Fruit fly (Drosophila melanogaster) whole organism: ENCODE data around the gene CG31464.

Experiments
- CG8478 ChIP-seq: fragments of >200 bp; optimal IDR thresholded peaks from 2 replicates; lab custom pipeline; 2018; ENCODE audit warnings: inconsistent platforms
- Dll ChIP-seq: fragments of >200 bp; optimal IDR thresholded peaks from 2 replicates; lab custom pipeline; 2017
- EcR ChIP-seq, 2 experiments: fragments of >200 bp; optimal IDR thresholded peaks; 2 replicates each; lab custom pipeline; 2017; ENCODE audit warnings: missing biosample characterization in 2 of 2, missing genetic modification characterization in 2 of 2, missing genetic modification reagents in 2 of 2
- pan ChIP-seq: fragments of >200 bp; optimal IDR thresholded peaks from 2 replicates; lab custom pipeline; 2017
- psq ChIP-seq: fragments of >200 bp; optimal IDR thresholded peaks from 2 replicates; lab custom pipeline; 2017
- usp ChIP-seq: fragments of >200 bp; optimal IDR thresholded peaks from 2 replicates; lab custom pipeline; 2017; ENCODE audit warnings: missing biosample characterization, missing genetic modification characterization, mixed read lengths

Gene CG31464

DNA sequence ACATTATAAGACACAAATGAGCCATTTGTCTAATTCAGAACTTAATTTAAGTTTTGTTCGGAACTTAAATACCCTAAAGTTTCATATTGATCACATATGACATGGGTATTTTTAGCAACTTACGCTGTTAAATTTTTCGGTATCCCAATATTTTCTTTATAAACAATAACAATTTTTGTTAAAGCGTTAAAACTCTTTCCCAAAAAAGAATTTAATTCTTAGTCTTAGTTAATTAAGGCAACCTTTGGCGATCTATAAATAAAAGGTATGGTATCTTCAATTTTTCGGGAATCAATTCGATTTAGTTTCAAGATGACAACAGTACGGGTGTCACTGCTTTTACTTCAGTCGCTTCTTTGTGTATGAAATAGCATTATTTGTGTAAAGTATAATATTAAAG, at the start of gene CG31464:
Gene CG31464 (plus strand): TSS at position 301 of the 400 bp plus-strand sequence.
- TF ChIP-seq psq (lab: Kevin White, UChicago) = no peak
- no peak for TF ChIP-seq Dll (lab: Kevin White, UChicago)
- TF ChIP-seq usp (GFP tag; lab: Kevin White, UChicago) = no peak
- no peak for TF ChIP-seq CG8478 (lab: Kevin White, UChicago)

DNA sequence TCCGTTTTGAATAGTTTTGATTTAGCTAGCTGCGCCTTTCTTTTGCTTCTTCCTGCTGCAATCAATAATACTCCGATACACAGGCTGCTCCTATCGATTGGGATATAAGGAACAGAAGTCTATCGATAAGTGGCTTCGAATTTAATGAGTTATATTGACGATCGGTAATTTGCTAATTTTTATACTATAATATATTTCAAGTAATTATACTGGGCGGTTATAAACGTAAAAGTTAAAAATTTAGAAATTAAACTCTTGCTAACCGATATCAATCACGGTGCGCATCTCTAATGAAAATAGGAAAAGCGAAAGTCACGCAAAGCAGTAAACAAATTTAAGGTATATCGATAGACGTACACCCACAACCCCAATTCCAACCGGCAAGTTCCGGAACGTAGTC, 47.3 kb upstream of the CG31464 start, which contains the start of the genes CG9636, CG18749 and CG33722:
Gene CG9636 (minus strand): TSS at position 73 of the 400 bp plus-strand sequence.
Gene CG18749 (plus strand): TSS at position 336 of the 400 bp plus-strand sequence.
Gene CG33722 (plus strand): TSS at position 336 of the 400 bp plus-strand sequence.
- no peak for TF ChIP-seq psq (lab: Kevin White, UChicago)
- no peak for TF ChIP-seq usp (GFP tag; lab: Kevin White, UChicago)
- TF ChIP-seq pan (lab: Kevin White, UChicago) = no peak
- no peak for TF ChIP-seq Dll (lab: Kevin White, UChicago)
- no peak for TF ChIP-seq CG8478 (lab: Kevin White, UChicago)
- TF ChIP-seq EcR (GFP tag; optimal IDR thresholded peaks at IDR 0.05; lab: Kevin White, UChicago) = no peak

DNA sequence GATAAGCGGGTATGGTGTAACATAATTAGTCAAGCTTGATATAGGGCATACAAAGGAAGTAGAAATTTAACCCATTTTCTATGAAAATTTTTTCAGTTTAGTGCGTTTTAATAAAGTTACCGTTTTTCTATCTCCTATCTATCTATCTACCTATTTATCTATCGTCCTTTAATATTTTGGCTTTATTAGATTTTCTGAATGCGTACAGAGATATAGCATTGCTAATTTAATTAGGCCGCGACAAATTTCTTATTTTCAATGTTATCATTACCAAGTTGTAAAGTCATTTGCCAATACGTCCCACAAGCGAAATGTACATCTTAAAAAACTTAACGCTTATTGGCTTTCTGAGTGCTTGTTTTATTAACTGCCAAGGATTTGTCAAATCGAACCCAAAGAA, 42.9 kb upstream of the CG31464 start, which contains the start of gene CG15864:
Gene CG15864 (plus strand): TSS at position 301 of the 400 bp plus-strand sequence.
- no peak for TF ChIP-seq psq (lab: Kevin White, UChicago)
- no peak for TF ChIP-seq Dll (lab: Kevin White, UChicago)
- no peak for TF ChIP-seq EcR (GFP tag; optimal IDR thresholded peaks at IDR 0.05; lab: Kevin White, UChicago)
- no peak for TF ChIP-seq pan (lab: Kevin White, UChicago)
- no peak for TF ChIP-seq usp (GFP tag; lab: Kevin White, UChicago)
- no peak for TF ChIP-seq CG8478 (lab: Kevin White, UChicago)

DNA sequence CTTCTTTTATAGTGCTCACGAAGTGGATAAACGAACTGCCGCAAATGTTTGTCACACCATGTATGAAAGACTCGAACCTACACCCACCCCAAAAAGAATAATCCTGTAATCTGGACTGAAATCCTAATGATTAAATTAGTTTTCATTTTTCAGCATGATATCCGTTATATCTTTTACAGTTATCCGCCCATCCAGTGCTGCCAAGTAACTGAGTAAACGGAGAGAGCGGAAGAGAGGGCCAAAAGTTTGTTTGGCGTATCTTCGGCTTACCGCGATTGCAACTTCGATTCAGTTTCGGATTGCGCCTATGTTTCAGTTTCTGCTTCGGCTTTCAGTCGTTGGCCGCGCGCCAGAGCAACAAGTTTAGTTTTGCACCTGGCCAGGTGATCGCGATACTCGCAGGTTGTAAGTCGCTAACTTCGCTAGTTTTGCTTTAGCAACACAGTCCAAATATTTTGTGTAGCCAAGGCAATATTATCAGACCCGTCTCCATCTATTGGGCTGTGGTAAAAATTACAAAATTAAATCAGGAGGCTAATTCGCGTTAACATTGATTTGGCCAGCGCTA, 40.8 kb upstream of the CG31464 start, which contains the start of gene mtg:
Gene mtg (plus strand): TSS at position 332 of the 568 bp plus-strand sequence.
- TF ChIP-seq usp (GFP tag; lab: Kevin White, UChicago) (no peak), CG8478 (lab: Kevin White, UChicago) (no peak), Dll (lab: Kevin White, UChicago) (no peak), psq (lab: Kevin White, UChicago) (no peak), EcR (GFP tag; optimal IDR thresholded peaks at IDR 0.05; lab: Kevin White, UChicago) (no peak), pan (lab: Kevin White, UChicago) (no peak)

DNA sequence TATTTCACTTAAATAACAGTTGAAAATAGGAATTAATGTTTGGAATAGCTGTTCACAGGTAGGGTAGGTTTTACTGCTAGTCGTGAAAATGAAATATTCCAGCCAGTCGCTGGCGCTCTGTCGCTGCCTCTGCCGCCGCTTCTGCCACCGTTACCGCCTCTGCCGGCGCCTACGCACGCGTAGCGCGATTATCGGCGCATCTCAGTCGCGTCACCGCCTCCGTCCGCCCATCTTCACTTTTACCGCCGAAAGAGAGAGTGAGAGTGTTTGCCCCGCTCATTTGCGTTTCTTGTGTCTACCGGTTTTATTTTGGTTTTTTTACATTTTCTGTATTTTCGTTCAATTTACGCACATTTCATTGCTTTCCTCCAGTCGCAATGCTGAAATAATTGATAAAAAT, 39.5 kb upstream of the CG31464 start:
- no peak for TF ChIP-seq pan (lab: Kevin White, UChicago)
- no peak for TF ChIP-seq EcR (GFP tag; optimal IDR thresholded peaks at IDR 0.05; lab: Kevin White, UChicago)
- TF ChIP-seq usp (GFP tag; lab: Kevin White, UChicago) = no peak
- TF ChIP-seq CG8478 (lab: Kevin White, UChicago) = no peak
- no peak for TF ChIP-seq psq (lab: Kevin White, UChicago)
- no peak for TF ChIP-seq Dll (lab: Kevin White, UChicago)

DNA sequence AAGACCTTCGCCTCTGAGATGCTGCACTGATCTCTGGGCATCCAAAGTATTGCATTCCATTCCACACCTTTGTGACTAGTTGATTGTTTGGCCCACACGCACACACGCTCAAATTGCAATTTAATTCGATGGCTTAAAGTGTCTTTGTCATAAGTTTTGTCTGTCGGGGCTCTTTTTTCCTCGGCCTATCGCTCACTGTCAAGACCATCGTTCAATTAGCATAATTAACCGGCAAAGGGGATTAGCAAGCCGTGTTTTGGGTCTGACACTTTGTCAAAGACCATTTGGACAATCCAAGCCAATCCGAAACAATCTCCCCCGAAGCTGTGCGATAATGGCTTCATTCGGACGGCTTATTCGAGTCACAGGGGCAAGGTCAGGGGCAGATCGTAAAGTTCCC, 36.7 kb upstream of the CG31464 start:
- TF ChIP-seq CG8478 (lab: Kevin White, UChicago) (no peak), pan (lab: Kevin White, UChicago) (no peak)

DNA sequence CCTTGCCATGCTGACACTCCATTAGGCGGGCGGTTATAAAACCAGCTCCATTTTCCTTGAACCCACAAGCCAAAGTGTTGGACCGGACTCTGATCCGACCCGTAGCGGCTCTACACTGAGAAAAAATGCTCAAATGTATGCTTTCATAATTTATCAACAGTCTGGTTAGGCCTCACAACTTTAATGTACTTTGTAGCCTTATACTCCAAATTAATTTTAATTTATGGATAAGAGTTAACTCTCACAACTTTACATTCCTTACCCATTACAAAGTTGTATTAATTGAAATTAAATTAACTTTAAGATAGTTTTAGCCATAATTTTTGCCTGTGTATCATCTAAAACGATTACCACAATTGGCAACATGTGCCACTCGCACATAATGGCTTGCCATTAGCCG, 35.0 kb upstream of the CG31464 start:
- TF ChIP-seq psq (lab: Kevin White, UChicago) = no peak
- TF ChIP-seq Dll (lab: Kevin White, UChicago) = no peak
- TF ChIP-seq pan (lab: Kevin White, UChicago) = no peak
- TF ChIP-seq usp (GFP tag; lab: Kevin White, UChicago) = no peak
- no peak for TF ChIP-seq EcR (GFP tag; optimal IDR thresholded peaks at IDR 0.05; lab: Kevin White, UChicago)

DNA sequence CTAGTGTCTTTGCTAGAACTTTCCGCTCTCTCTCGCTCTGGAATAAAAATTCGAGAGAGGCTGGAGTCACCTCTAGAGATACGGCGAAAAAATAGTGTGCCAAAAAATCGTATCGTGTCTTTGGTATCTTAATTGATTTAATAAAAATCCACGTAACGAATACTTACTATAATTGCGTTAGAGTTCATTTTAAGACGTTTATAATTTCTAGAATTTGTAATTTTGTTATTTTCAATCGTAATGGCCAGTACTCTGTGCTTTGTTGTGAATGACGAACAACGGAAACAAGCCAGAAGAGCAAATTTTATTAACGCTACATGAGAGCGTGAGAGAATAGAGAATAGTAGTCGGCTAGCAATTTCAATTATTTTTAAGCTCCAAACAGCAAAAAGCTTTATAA, 29.4 kb upstream of the CG31464 start:
- TF ChIP-seq usp (GFP tag; lab: Kevin White, UChicago) (no peak), EcR (GFP tag; optimal IDR thresholded peaks at IDR 0.05; lab: Kevin White, UChicago) (no peak), Dll (lab: Kevin White, UChicago) (no peak), pan (lab: Kevin White, UChicago) (no peak), CG8478 (lab: Kevin White, UChicago) (no peak), psq (lab: Kevin White, UChicago) (no peak)

DNA sequence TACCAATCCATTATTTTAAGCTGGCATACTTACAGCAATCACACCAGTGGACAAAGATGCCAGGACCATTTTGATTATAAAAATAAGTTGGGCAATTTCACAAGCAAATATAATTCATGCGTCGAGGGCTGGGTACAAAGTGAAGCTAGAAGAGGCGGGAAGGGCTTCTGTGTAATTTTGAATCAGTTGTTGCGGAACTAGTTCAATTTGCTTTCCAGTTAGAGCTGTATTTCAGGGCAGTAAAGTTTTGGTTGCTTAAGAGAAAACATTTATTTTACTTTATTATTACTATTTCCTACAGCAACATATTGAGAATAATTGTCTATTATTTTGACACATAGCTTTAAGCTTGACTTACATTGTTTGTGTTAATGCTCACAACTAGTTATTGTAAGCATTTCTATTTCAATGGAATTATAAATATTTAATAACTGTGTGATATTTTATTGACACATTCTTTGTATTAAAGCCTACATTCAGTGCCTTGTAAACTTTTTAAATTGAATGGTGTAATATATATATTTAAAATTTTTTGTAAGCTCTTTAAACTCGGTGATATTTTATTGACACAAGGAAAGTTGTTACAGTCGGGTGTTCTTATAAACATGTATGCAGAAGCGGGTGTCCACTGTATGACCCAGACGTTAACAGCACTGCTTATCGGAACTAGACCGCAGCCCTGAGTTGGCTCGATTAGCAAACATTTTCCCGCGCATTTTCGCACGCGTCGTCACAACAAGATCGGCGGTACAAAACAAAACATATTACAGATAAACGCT, 26.5 kb upstream of the CG31464 start, which contains the start of the genes RPA1 and Mcm2:
Gene RPA1 (minus strand): TSS at position 150 of the 779 bp plus-strand sequence.
Gene Mcm2 (plus strand): TSS at position 669 of the 779 bp plus-strand sequence.
- no peak for TF ChIP-seq usp (GFP tag; lab: Kevin White, UChicago)
- no peak for TF ChIP-seq Dll (lab: Kevin White, UChicago)
- no peak for TF ChIP-seq psq (lab: Kevin White, UChicago)
- TF ChIP-seq CG8478 (lab: Kevin White, UChicago) = no peak
- no peak for TF ChIP-seq pan (lab: Kevin White, UChicago)
- TF ChIP-seq EcR (GFP tag; optimal IDR thresholded peaks at IDR 0.05; lab: Kevin White, UChicago) = no peak

DNA sequence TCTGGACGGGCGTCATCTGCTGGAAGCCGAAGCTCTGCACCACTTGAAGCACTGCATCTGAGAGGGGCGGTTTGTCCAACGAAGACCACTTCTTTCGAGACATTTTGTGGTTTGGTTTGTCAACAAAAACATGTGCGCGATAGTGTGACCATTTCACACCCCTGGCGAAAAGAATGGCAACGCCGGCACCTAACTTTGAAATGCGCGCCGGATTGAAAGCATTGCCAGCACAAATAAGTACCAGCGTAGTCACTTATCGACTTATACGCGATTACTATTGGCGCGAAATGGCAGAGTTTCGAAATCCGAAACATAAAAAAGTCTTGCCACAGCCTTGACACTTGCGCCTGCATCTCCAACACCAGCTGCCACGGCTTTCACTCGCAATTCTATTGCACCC, 21.3 kb upstream of the CG31464 start, which contains the start of gene CG9630:
Gene CG9630 (minus strand): TSS at position 157 of the 400 bp plus-strand sequence.
- TF ChIP-seq psq (lab: Kevin White, UChicago) (no peak), CG8478 (lab: Kevin White, UChicago) (no peak), usp (GFP tag; lab: Kevin White, UChicago) (no peak), Dll (lab: Kevin White, UChicago) (no peak), EcR (GFP tag; optimal IDR thresholded peaks at IDR 0.05; lab: Kevin White, UChicago) (no peak), pan (lab: Kevin White, UChicago) (no peak)
